Fruit fly (Drosophila melanogaster) whole organism, wandering third instar larva: Measurements from ENCODE around the gene CG11590.

Source experiments
- Abd-B ChIP-seq: fragments of >200 bp; optimal IDR thresholded peaks from 2 replicates; lab custom pipeline; 2017; ENCODE audit warnings: missing biosample characterization, missing genetic modification characterization
- CG32264 ChIP-seq: fragments of 200-800 bp; sonication (Bioruptor generic); optimal IDR thresholded peaks from 2 replicates; lab custom pipeline; 2016; ENCODE audit warnings: missing biosample characterization, missing genetic modification characterization
- CG9705 ChIP-seq: fragments of 200-800 bp; sonication (Bioruptor generic); optimal IDR thresholded peaks from 2 replicates; lab custom pipeline; 2018; ENCODE audit warnings: missing biosample characterization, mild to moderate bottlenecking, missing genetic modification characterization
- CrebA ChIP-seq: fragments of 200-800 bp; sonication (Bioruptor generic); optimal IDR thresholded peaks from 2 replicates; lab custom pipeline; 2016; ENCODE audit warnings: missing biosample characterization, mild to moderate bottlenecking, missing genetic modification characterization, borderline replicate concordance
- Dfd ChIP-seq: fragments of >200 bp; optimal IDR thresholded peaks from 2 replicates; lab custom pipeline; 2017; ENCODE audit warnings: missing biosample characterization, missing genetic modification characterization
- Dif ChIP-seq: fragments of 200-275, 200-300 bp; sonication (Bioruptor generic); optimal IDR thresholded peaks from 2 replicates; lab custom pipeline; 2018; ENCODE audit warnings: missing biosample characterization, missing genetic modification characterization; ENCODE audit not compliant: partially characterized antibody
- GATAd ChIP-seq: sonication (Bioruptor generic); optimal IDR thresholded peaks from 2 replicates; lab custom pipeline; 2016; ENCODE audit warnings: missing biosample characterization, missing genetic modification characterization
- HLH106 ChIP-seq: fragments of 200-800 bp; optimal IDR thresholded peaks from 3 replicates; lab custom pipeline; 2019; ENCODE audit warnings: missing biosample characterization, mild to moderate bottlenecking, missing genetic modification characterization, moderate library complexity
- Hnf4 ChIP-seq: fragments of 200-800 bp; sonication (Bioruptor generic); optimal IDR thresholded peaks from 2 replicates; lab custom pipeline; 2016; ENCODE audit warnings: missing biosample characterization, mild to moderate bottlenecking, missing genetic modification characterization
- Hr78 ChIP-seq: fragments of >200 bp; optimal IDR thresholded peaks from 2 replicates; lab custom pipeline; 2017; ENCODE audit warnings: missing biosample characterization, missing genetic modification characterization
- Hr83 ChIP-seq: fragments of 200-300 bp; sonication (Bioruptor generic); optimal IDR thresholded peaks from 2 replicates; lab custom pipeline; 2016; ENCODE audit warnings: missing biosample characterization, mild to moderate bottlenecking, missing genetic modification characterization, moderate library complexity; ENCODE audit not compliant: poor library complexity, severe bottlenecking
- Jra ChIP-seq: sonication (Bioruptor generic); optimal IDR thresholded peaks from 2 replicates; lab custom pipeline; 2016; ENCODE audit warnings: missing biosample characterization, missing genetic modification characterization
- Mio ChIP-seq: sonication (Bioruptor generic); optimal IDR thresholded peaks from 2 replicates; lab custom pipeline; 2016; ENCODE audit warnings: missing biosample characterization, missing genetic modification characterization
- Myc ChIP-seq: fragments of >200 bp; optimal IDR thresholded peaks from 2 replicates; lab custom pipeline; 2017
- N ChIP-seq: fragments of >200 bp; optimal IDR thresholded peaks from 2 replicates; lab custom pipeline; 2018; ENCODE audit warnings: missing biosample characterization, missing external identifiers, missing genetic modification characterization
- OdsH ChIP-seq: fragments of 200-800 bp; sonication (Bioruptor generic); optimal IDR thresholded peaks from 2 replicates; lab custom pipeline; 2016; ENCODE audit warnings: missing biosample characterization, mild to moderate bottlenecking, missing genetic modification characterization
- Rel ChIP-seq, 2 experiments: fragments of 200-800 bp; sonication (Bioruptor generic) in 1 of 2; optimal IDR thresholded peaks; 2 replicates in 1 of 2; 3 replicates in 1 of 2; lab custom pipeline; 2016 to 2019; ENCODE audit warnings: mild to moderate bottlenecking in 2 of 2, missing biosample characterization in 2 of 2, missing genetic modification characterization in 2 of 2, moderate library complexity in 1 of 2
- Sp1 ChIP-seq: fragments of 200-800 bp; sonication (Bioruptor generic); optimal IDR thresholded peaks from 3 replicates; lab custom pipeline; 2019; ENCODE audit warnings: missing biosample characterization, mild to moderate bottlenecking, missing genetic modification characterization, moderate library complexity
- Vsx2 ChIP-seq: fragments of 200-300, 225-300 bp; sonication (Bioruptor generic); optimal IDR thresholded peaks from 2 replicates; lab custom pipeline; 2018; ENCODE audit warnings: missing biosample characterization, missing genetic modification characterization; ENCODE audit not compliant: partially characterized antibody
- br ChIP-seq: fragments of 200-800 bp; sonication (Bioruptor generic); optimal IDR thresholded peaks from 2 replicates; lab custom pipeline; 2016; ENCODE audit warnings: missing biosample characterization, missing genetic modification characterization
- brk ChIP-seq: fragments of 200-800 bp; sonication (Bioruptor generic); optimal IDR thresholded peaks from 2 replicates; lab custom pipeline; 2016; ENCODE audit warnings: missing biosample characterization, mild to moderate bottlenecking, missing genetic modification characterization
- dl ChIP-seq, 2 experiments: fragments of 175-275, 200-275 bp in 1 of 2; fragments of 200-275 bp in 1 of 2; sonication (Bioruptor generic); optimal IDR thresholded peaks; lab custom pipeline; 2018; ENCODE audit warnings: mild to moderate bottlenecking in 2 of 2, missing biosample characterization in 2 of 2, missing genetic modification characterization in 2 of 2, moderate library complexity in 2 of 2; ENCODE audit not compliant: partially characterized antibody in 2 of 2, insufficient read depth in 1 of 2
- dmrt93B ChIP-seq: fragments of 200-800 bp; sonication (Bioruptor generic); optimal IDR thresholded peaks from 2 replicates; lab custom pipeline; 2018; ENCODE audit warnings: missing biosample characterization, mild to moderate bottlenecking, missing genetic modification characterization
- dsf ChIP-seq: sonication (Bioruptor generic); optimal IDR thresholded peaks from 2 replicates; lab custom pipeline; 2016; ENCODE audit warnings: missing biosample characterization, missing genetic modification characterization, borderline replicate concordance
- ey ChIP-seq: fragments of 200-800 bp; sonication (Bioruptor generic); optimal IDR thresholded peaks from 2 replicates; lab custom pipeline; 2016; ENCODE audit warnings: missing biosample characterization, missing genetic modification characterization
- foxo ChIP-seq, 2 experiments: fragments of 200-800 bp; sonication (Bioruptor generic); optimal IDR thresholded peaks; 2 replicates in 1 of 2; 3 replicates in 1 of 2; lab custom pipeline; 2016 to 2017; ENCODE audit warnings: missing biosample characterization in 2 of 2, missing genetic modification characterization in 2 of 2
- fru ChIP-seq: fragments of 200-800 bp; sonication (Bioruptor generic); optimal IDR thresholded peaks from 3 replicates; lab custom pipeline; 2016; ENCODE audit warnings: missing biosample characterization, mild to moderate bottlenecking, missing genetic modification characterization
- h ChIP-seq: fragments of 200-800 bp; sonication (Bioruptor generic); optimal IDR thresholded peaks from 3 replicates; lab custom pipeline; 2016; ENCODE audit warnings: missing biosample characterization, mild to moderate bottlenecking, missing genetic modification characterization
- jim ChIP-seq: fragments of 175-275, 200-325 bp; sonication (Bioruptor generic); optimal IDR thresholded peaks from 2 replicates; lab custom pipeline; 2016; ENCODE audit warnings: missing biosample characterization, mild to moderate bottlenecking, missing genetic modification characterization
- lola ChIP-seq: fragments of >200 bp; optimal IDR thresholded peaks from 2 replicates; lab custom pipeline; 2017; ENCODE audit warnings: missing biosample characterization, missing genetic modification characterization
- pan ChIP-seq: fragments of >200 bp; optimal IDR thresholded peaks from 2 replicates; lab custom pipeline; 2017
- psq ChIP-seq: fragments of 200-800 bp; sonication (Bioruptor generic); optimal IDR thresholded peaks from 3 replicates; lab custom pipeline; 2017; ENCODE audit warnings: missing biosample characterization, mild to moderate bottlenecking, missing genetic modification characterization, moderate library complexity
- rgr ChIP-seq: fragments of 200-800 bp; sonication (Bioruptor generic); optimal IDR thresholded peaks from 3 replicates; lab custom pipeline; 2016; ENCODE audit warnings: missing biosample characterization, mild to moderate bottlenecking, missing genetic modification characterization
- sage ChIP-seq: fragments of 200-800 bp; sonication (Bioruptor generic); optimal IDR thresholded peaks from 2 replicates; lab custom pipeline; 2016; ENCODE audit warnings: missing biosample characterization, mild to moderate bottlenecking, missing genetic modification characterization
- sv ChIP-seq: fragments of 200-800 bp; sonication (Bioruptor generic); optimal IDR thresholded peaks from 3 replicates; lab custom pipeline; 2016; ENCODE audit warnings: missing biosample characterization, missing genetic modification characterization
- tai ChIP-seq: sonication (Bioruptor generic); optimal IDR thresholded peaks from 2 replicates; lab custom pipeline; 2016; ENCODE audit warnings: missing biosample characterization, missing genetic modification characterization
- usp ChIP-seq: fragments of >200 bp; optimal IDR thresholded peaks from 2 replicates; lab custom pipeline; 2017; ENCODE audit warnings: missing biosample characterization, missing genetic modification characterization
- woc ChIP-seq: sonication (Bioruptor generic); optimal IDR thresholded peaks from 2 replicates; lab custom pipeline; 2016; ENCODE audit warnings: missing biosample characterization, mild to moderate bottlenecking, missing genetic modification characterization

Gene CG11590

DNA sequence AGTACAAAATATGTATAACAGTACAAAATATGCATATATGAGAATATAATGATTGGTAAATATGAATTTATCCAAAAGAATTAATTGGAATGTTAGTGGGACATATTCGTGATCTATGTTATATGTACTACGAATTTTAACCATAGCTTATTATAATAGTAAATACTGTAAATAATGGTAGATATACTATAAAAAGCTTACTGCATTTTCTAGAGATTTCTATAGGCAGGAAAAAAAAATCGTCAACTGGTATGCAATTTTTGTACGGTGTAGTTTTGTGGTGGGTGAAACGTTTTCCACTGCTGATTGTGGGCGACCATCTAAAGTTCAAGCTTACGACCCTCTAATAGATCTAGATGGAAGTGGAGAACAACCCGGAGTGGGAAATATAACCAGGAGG, 16.9 kb downstream of the CG11590 start:
- TF ChIP-seq Hr83 (GFP tag; lab: Kevin White, UChicago), result no peak
- TF ChIP-seq CG9705 (GFP tag; lab: Kevin White, UChicago), result no peak
- TF ChIP-seq lola (GFP tag; lab: Kevin White, UChicago), result no peak
- no peak for TF ChIP-seq pan (lab: Kevin White, UChicago)

DNA sequence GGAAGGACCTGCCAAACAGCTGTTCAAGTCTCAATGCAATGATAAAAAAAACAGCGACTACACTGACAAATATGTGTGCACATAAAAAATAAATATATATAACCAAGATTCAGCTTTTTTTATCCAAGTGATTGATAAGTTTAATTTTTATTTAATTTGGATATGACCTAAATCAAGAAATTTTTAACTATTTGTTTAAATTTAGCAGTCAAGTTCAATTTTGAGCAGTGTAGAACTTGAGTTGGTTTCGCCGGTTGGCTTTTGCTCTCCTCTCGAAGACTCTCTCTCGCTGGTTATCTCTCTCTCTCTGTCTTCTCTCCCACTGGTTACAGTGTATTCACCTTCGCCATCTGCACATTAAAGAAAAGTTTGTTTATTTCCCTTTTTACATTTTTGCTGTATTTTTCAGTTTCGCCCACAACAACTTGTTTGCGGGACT, 18.1 kb downstream of the CG11590 start:
- no peak for TF ChIP-seq lola (GFP tag; lab: Kevin White, UChicago)
- peak; percentile 97 for TF ChIP-seq fru (GFP tag; lab: Kevin White, UChicago)
- peak; percentile 50 for TF ChIP-seq Dif (GFP tag; lab: Kevin White, UChicago)
- TF ChIP-seq Mio (GFP tag; lab: Kevin White, UChicago), result no peak
- peak; percentile 94 for TF ChIP-seq Dfd
- peak; percentile 79 for TF ChIP-seq sv (GFP tag; lab: Kevin White, UChicago)
- TF ChIP-seq HLH106 (tag; lab: Kevin White, UChicago), result peak; percentile 98
- TF ChIP-seq Abd-B (GFP tag; lab: Kevin White, UChicago), result no peak
- no peak for TF ChIP-seq pan (lab: Kevin White, UChicago)
- peak; percentile 75 for TF ChIP-seq Rel (GFP tag; optimal IDR thresholded peaks at IDR 0.05; lab: Kevin White, UChicago)
- peak; percentile 84 for TF ChIP-seq Rel (tag; optimal IDR thresholded peaks at IDR 0.05; lab: Kevin White, UChicago)
- peak; percentile 32 to 98 for TF ChIP-seq foxo (GFP tag; optimal IDR thresholded peaks at IDR 0.05; lab: Kevin White, UChicago)
- no peak for TF ChIP-seq Myc
- TF ChIP-seq dl (GFP tag; optimal IDR thresholded peaks at IDR 0.05; lab: Kevin White, UChicago; ENCODE audit: insufficient read depth in 1 of 2, partially characterized antibody in 2 of 2), result no peak
- peak; percentile 97 for TF ChIP-seq OdsH (GFP tag; lab: Kevin White, UChicago)
- peak; percentile 90 for TF ChIP-seq woc (GFP tag; lab: Kevin White, UChicago)
- TF ChIP-seq rgr (GFP tag; lab: Kevin White, UChicago), result peak; percentile 97
- TF ChIP-seq CrebA (GFP tag; lab: Kevin White, UChicago), result peak; percentile 92
- TF ChIP-seq usp (GFP tag; lab: Kevin White, UChicago), result no peak
- TF ChIP-seq jim (GFP tag; lab: Kevin White, UChicago), result no peak
- no peak for TF ChIP-seq Hr78 (GFP tag; lab: Kevin White, UChicago)
- peak; percentile 94 for TF ChIP-seq br (GFP tag; lab: Kevin White, UChicago)
- no peak for TF ChIP-seq tai (GFP tag; lab: Kevin White, UChicago)
- peak; percentile 89 for TF ChIP-seq Jra (GFP tag; lab: Kevin White, UChicago)
- TF ChIP-seq sage (GFP tag; lab: Kevin White, UChicago), result peak; percentile 95
- peak; percentile 93 for TF ChIP-seq ey (GFP tag; lab: Kevin White, UChicago)
- TF ChIP-seq psq (GFP tag; lab: Kevin White, UChicago), result peak; percentile 94
- peak; percentile 92 for TF ChIP-seq brk (GFP tag; lab: Kevin White, UChicago)
- peak; percentile 92 for TF ChIP-seq CG9705 (GFP tag; lab: Kevin White, UChicago)
- peak; percentile 70 for TF ChIP-seq dsf (GFP tag; lab: Kevin White, UChicago)
- TF ChIP-seq h (GFP tag; lab: Kevin White, UChicago), result peak; percentile 98
- peak; percentile 98 for TF ChIP-seq Sp1 (GFP tag; lab: Kevin White, UChicago)
- TF ChIP-seq N (GFP tag; lab: Kevin White, UChicago), result no peak
- TF ChIP-seq Vsx2 (GFP tag; lab: Kevin White, UChicago), result no peak
- peak; percentile 79 for TF ChIP-seq CG32264 (GFP tag; lab: Kevin White, UChicago)
- TF ChIP-seq GATAd (GFP tag; lab: Kevin White, UChicago), result peak; percentile 54
- peak; percentile 95 for TF ChIP-seq Hnf4 (GFP tag; lab: Kevin White, UChicago)
- TF ChIP-seq dmrt93B (GFP tag; lab: Kevin White, UChicago), result peak; percentile 93
- no peak for TF ChIP-seq Hr83 (GFP tag; lab: Kevin White, UChicago)
